Fruit fly (Drosophila melanogaster): ENCODE data around the gene CG43895.

- no peak for TF ChIP-seq pan (optimal IDR thresholded peaks at IDR 0.05)
- TF ChIP-seq CG8478 (optimal IDR thresholded peaks at IDR 0.05): no peak
Measured at dm6 chr3L:21808003-21808530, 5.4 kb downstream of the CG43895 start.

Measured in whole organism.